Worm (Caenorhabditis elegans): ENCODE results near the gene Y49E10.27.

Y49E10.27 gene

DNA sequence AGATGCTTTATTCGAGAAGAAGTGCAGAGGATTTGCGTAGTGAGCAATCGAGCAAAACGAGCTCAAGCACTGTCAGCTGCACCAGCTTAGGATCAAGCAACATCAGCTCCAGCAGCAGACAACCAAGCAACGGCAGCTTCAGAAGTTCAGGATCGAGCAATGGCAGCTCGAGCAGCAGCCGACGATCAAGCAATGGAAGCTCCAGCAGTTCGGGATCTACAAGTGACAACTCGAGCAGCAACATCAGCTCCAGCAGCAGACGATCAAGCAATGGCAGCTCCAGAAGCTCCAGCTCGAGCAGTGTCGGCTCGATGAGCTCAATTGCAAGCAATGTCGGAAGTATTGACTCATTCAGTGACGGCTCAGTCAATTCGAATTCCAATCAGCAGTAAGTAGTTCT is 4.9 kb downstream of the Y49E10.27 start:
- TF ChIP-seq mab-5 (tag; optimal IDR thresholded peaks at IDR 0.05) (no peak), sem-2 (GFP tag; optimal IDR thresholded peaks at IDR 0.05) (no peak), nhr-76 (tag; optimal IDR thresholded peaks at IDR 0.05) (no peak), unc-120 (tag; optimal IDR thresholded peaks at IDR 0.05; ENCODE audit: poor library complexity, severe bottlenecking) (no peak), nhr-237 (tag; optimal IDR thresholded peaks at IDR 0.05) (no peak), pha-4 (tag; optimal IDR thresholded peaks at IDR 0.05) (no peak), hlh-1 (tag; optimal IDR thresholded peaks at IDR 0.05) (no peak)

DNA sequence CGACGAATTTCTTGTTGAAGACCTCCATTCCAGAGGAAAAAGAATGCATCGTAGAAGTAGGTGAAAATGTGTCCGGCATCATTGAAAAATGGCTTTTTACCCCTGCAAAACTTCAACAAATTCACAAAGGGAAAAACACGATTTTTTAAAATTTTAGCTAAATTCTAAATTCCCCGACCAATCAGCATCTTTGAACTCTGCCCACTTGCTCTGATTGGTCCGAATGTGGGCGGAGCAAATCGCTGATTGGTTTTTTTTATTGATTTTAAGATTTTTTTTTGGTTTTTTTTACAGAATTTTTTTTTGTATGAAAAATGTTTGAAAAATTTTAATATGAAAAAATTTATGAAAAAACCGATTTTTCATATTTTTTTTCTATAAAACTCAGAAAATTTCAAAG is 9.7 kb downstream of the Y49E10.27 start:
- TF ChIP-seq elt-3 (tag; optimal IDR thresholded peaks at IDR 0.05) = no peak
- TF ChIP-seq ceh-83 (GFP tag; optimal IDR thresholded peaks at IDR 0.05) = no peak
- no peak for TF ChIP-seq unc-120 (tag; optimal IDR thresholded peaks at IDR 0.05; ENCODE audit: poor library complexity, severe bottlenecking)
- no peak for TF ChIP-seq nhr-12 (tag; optimal IDR thresholded peaks at IDR 0.05)
- no peak for TF ChIP-seq zip-8 (tag; optimal IDR thresholded peaks at IDR 0.05)
- no peak for TF ChIP-seq nhr-28 (tag; optimal IDR thresholded peaks at IDR 0.05)

DNA sequence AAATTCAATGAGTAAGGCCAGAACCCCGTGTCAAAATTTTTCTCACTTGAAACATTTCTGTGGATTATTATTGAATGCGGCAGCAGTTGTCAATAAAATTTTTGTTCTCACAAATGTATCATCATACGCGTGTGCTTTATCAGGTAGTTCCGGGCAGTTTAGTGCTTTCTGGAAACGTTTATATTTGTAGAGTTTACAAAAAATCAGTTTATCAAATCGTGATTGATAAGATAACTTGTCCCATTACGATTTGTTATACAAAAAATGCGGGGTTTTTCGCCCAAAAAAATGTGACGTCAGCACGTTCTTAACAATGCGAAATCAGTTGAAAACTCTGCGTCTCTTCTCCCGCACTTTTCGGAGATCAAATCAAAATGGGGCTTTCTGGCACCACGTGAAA is 11.0 kb downstream of the Y49E10.27 start:
- no peak for TF ChIP-seq nhr-2 (tag; optimal IDR thresholded peaks at IDR 0.05)
- no peak for TF ChIP-seq bed-3 (GFP tag; optimal IDR thresholded peaks at IDR 0.05)
- no peak for TF ChIP-seq sem-2 (GFP tag; optimal IDR thresholded peaks at IDR 0.05)
- TF ChIP-seq tbx-8 (GFP tag; optimal IDR thresholded peaks at IDR 0.05) = no peak
- no peak for TF ChIP-seq drap-1 (GFP tag; optimal IDR thresholded peaks at IDR 0.05)
- no peak for TF ChIP-seq elt-1 (tag; optimal IDR thresholded peaks at IDR 0.05; ENCODE audit: borderline replicate concordance, insufficient read depth)
- TF ChIP-seq ces-1 (GFP tag; optimal IDR thresholded peaks at IDR 0.05) = no peak
- no peak for TF ChIP-seq mab-5 (tag; optimal IDR thresholded peaks at IDR 0.05)
- TF ChIP-seq mls-2 (tag; optimal IDR thresholded peaks at IDR 0.05) = no peak
- no peak for TF ChIP-seq unc-39 (tag; optimal IDR thresholded peaks at IDR 0.05)
- no peak for TF ChIP-seq lsy-2 (tag; optimal IDR thresholded peaks at IDR 0.05)

DNA sequence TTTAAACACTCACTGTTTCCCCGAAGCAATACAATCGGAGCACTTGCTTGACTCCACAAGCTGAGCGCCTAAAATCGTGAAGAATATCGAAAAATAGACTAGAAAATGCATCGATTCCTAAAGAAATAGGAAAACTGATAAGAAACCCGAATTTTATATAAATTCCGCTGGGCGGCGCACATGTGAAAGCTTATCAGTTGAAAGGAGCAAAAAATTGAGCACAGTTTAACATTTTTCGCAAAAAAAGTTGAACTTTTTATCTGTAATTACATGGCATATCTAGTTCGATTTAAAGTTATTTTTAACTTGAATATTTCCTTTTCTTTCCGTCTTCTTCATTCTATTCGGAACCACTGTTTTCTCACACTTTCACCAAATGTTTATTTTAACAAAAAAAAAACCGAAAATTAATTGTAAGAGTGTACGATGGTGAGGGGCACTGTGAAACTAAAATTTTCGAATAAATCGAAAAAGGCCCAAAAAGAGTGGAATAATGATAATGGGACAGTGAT is 11.8 kb downstream of the Y49E10.27 start, which contains the start of gene Y49E10.18:
Gene Y49E10.18 (minus strand): TSS at position 116 of the 512 bp plus-strand sequence.
- no peak for TF ChIP-seq ces-1 (GFP tag; optimal IDR thresholded peaks at IDR 0.05)
- TF ChIP-seq nhr-237 (tag; optimal IDR thresholded peaks at IDR 0.05) = no peak
- TF ChIP-seq nhr-28 (tag; optimal IDR thresholded peaks at IDR 0.05) = no peak
- TF ChIP-seq ztf-11 (tag; optimal IDR thresholded peaks at IDR 0.05) = no peak
- no peak for TF ChIP-seq unc-39 (tag; optimal IDR thresholded peaks at IDR 0.05)
- TF ChIP-seq mls-2 (tag; optimal IDR thresholded peaks at IDR 0.05) = no peak
- TF ChIP-seq sem-2 (GFP tag; optimal IDR thresholded peaks at IDR 0.05) = no peak
- no peak for TF ChIP-seq ceh-43 (GFP tag; optimal IDR thresholded peaks at IDR 0.05)

DNA sequence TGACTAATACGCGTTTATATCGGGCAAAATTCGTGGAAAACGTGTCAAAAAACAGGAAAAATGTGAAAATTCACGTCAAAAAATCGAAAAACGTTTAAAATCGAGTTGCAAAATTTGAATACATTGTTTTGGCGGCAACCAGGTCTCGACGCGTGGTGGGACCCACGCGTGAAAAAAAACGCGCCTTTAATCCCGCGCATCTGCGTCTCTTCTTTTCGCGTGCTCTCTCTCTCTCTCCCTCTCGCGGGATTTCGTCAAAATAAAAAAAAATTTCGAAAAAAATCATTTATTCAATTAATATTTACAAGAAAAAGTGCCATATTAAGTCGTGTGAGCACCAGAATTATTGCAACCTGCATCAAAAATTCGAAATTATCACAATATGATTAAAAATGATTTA is 19.1 kb downstream of the Y49E10.27 start, which contains the start of gene ani-1:
Gene ani-1 (minus strand): TSS at position 61 of the 400 bp plus-strand sequence.
- TF ChIP-seq lsy-2 (tag; optimal IDR thresholded peaks at IDR 0.05) (peak; percentile 71), mep-1 (tag; optimal IDR thresholded peaks at IDR 0.05) (peak; percentile 78), unc-62 (GFP tag; optimal IDR thresholded peaks at IDR 0.05) (no peak), ceh-43 (GFP tag; optimal IDR thresholded peaks at IDR 0.05) (no peak), elt-3 (tag; optimal IDR thresholded peaks at IDR 0.05) (no peak), lin-13 (tag; optimal IDR thresholded peaks at IDR 0.05) (peak; percentile 48), mls-2 (tag; optimal IDR thresholded peaks at IDR 0.05) (peak; percentile 61), lin-32 (GFP tag; optimal IDR thresholded peaks at IDR 0.05) (no peak), nhr-28 (tag; optimal IDR thresholded peaks at IDR 0.05) (no peak), hlh-1 (tag; optimal IDR thresholded peaks at IDR 0.05) (peak; percentile 9), nhr-2 (tag; optimal IDR thresholded peaks at IDR 0.05) (no peak), tbx-8 (GFP tag; optimal IDR thresholded peaks at IDR 0.05) (no peak), mab-5 (tag; optimal IDR thresholded peaks at IDR 0.05) (no peak), ceh-83 (GFP tag; optimal IDR thresholded peaks at IDR 0.05) (no peak), pha-4 (tag; optimal IDR thresholded peaks at IDR 0.05) (no peak), ceh-39 (tag; optimal IDR thresholded peaks at IDR 0.05) (no peak), flh-1 (GFP tag; optimal IDR thresholded peaks at IDR 0.05) (no peak), M03D4.4 (tag; optimal IDR thresholded peaks at IDR 0.05) (no peak), sem-2 (GFP tag; optimal IDR thresholded peaks at IDR 0.05) (no peak), ztf-11 (tag; optimal IDR thresholded peaks at IDR 0.05) (no peak), snpc-4 (tag; optimal IDR thresholded peaks at IDR 0.05) (no peak), nhr-237 (tag; optimal IDR thresholded peaks at IDR 0.05) (peak; percentile 15), bed-3 (GFP tag; optimal IDR thresholded peaks at IDR 0.05) (no peak), unc-120 (tag; optimal IDR thresholded peaks at IDR 0.05; ENCODE audit: poor library complexity, severe bottlenecking) (no peak), elt-1 (tag; optimal IDR thresholded peaks at IDR 0.05; ENCODE audit: borderline replicate concordance, insufficient read depth) (no peak), ces-1 (GFP tag; optimal IDR thresholded peaks at IDR 0.05) (peak; percentile 47), unc-39 (tag; optimal IDR thresholded peaks at IDR 0.05) (no peak), blmp-1 (tag; optimal IDR thresholded peaks at IDR 0.05) (no peak), drap-1 (GFP tag; optimal IDR thresholded peaks at IDR 0.05) (no peak), ham-2 (GFP tag; optimal IDR thresholded peaks at IDR 0.05) (no peak), nhr-12 (tag; optimal IDR thresholded peaks at IDR 0.05) (no peak), nhr-76 (tag; optimal IDR thresholded peaks at IDR 0.05) (no peak), cnd-1 (tag; optimal IDR thresholded peaks at IDR 0.05) (no peak), sptf-1 (tag; optimal IDR thresholded peaks at IDR 0.05) (peak; percentile 44), zip-8 (tag; optimal IDR thresholded peaks at IDR 0.05) (no peak)
